Worm (Caenorhabditis elegans) whole organism, L4 larva: ENCODE results near the gene F46B6.2.

Experiments
- ZK546.5 ChIP-seq, 2 experiments: sonication (generic microtip); optimal IDR thresholded peaks; 2 replicates each; lab custom pipeline; 2017; ENCODE audit warnings: missing biosample characterization in 2 of 2, missing genetic modification characterization in 2 of 2
- aha-1 ChIP-seq: fragments of 150-350 bp; peaks from one replicate; lab custom pipeline; 2014; ENCODE audit warnings: missing biosample characterization, missing genetic modification characterization
- ama-1 ChIP-seq: fragments of 150-350 bp; optimal IDR thresholded peaks from 2 replicates; lab custom pipeline; 2014; ENCODE audit warnings: inconsistent platforms, mixed read lengths
- hlh-30 ChIP-seq: sonication (generic microtip); optimal IDR thresholded peaks from 2 replicates; lab custom pipeline; 2017; ENCODE audit warnings: antibody characterized with exemption, mild to moderate bottlenecking, missing genetic modification characterization, missing compliant biosample characterization; ENCODE audit not compliant: insufficient read depth
- lsy-2 ChIP-seq, 2 experiments: fragments of 150-350 bp in 1 of 2; sonication (generic microtip) in 1 of 2; optimal IDR thresholded peaks; 2 replicates each; lab custom pipeline; 2014 to 2017; ENCODE audit warnings: missing biosample characterization in 2 of 2, missing genetic modification characterization in 2 of 2
- mep-1 ChIP-seq: fragments of 150-350 bp; sonication (generic microtip); optimal IDR thresholded peaks from 3 replicates; lab custom pipeline; 2014; ENCODE audit warnings: missing biosample characterization, missing genetic modification characterization
- nhr-28 ChIP-seq: fragments of 150-350 bp; optimal IDR thresholded peaks from 2 replicates; lab custom pipeline; 2014; ENCODE audit warnings: missing biosample characterization, missing genetic modification characterization
- nhr-77 ChIP-seq: fragments of 150-350 bp; optimal IDR thresholded peaks from 2 replicates; lab custom pipeline; 2014; ENCODE audit warnings: missing biosample characterization, missing genetic modification characterization
- pha-4 ChIP-seq, 2 experiments: fragments of 150-350 bp in 1 of 2; fragments of 200-800 bp in 1 of 2; sonication (Bioruptor generic) in 1 of 2; IDR thresholded peaks in 1 of 2; optimal IDR thresholded peaks in 1 of 2; 2 replicates each; pipeline versions ENCODE4 v1.3.6 to Lab custom; 2014 to 2022; ENCODE audit warnings: missing genetic modification characterization in 2 of 2, missing genetic modification reagents in 2 of 2, missing biosample characterization in 1 of 2, missing compliant biosample characterization in 1 of 2
- unc-130 ChIP-seq: sonication (generic microtip); optimal IDR thresholded peaks from 2 replicates; lab custom pipeline; 2016; ENCODE audit warnings: missing genetic modification reagents, missing genetic modification characterization, missing compliant biosample characterization

- TF ChIP-seq nhr-77 (tag; lab: Kevin White, UChicago): no peak
- TF ChIP-seq lsy-2 (tag; optimal IDR thresholded peaks at IDR 0.05; lab: Kevin White, UChicago): no peak
- TF ChIP-seq nhr-28 (tag; lab: Kevin White, UChicago): no peak
- no peak for TF ChIP-seq ama-1 (lab: Kevin White, UChicago)
- no peak for TF ChIP-seq ZK546.5 (tag; optimal IDR thresholded peaks at IDR 0.05; lab: Kevin White, UChicago)
- TF ChIP-seq aha-1: no peak
- TF ChIP-seq mep-1 (tag; lab: Kevin White, UChicago): no peak
- TF ChIP-seq pha-4 (GFP tag; IDR thresholded peaks at IDR 0.05; lab: Robert Waterston, UW): no peak
- TF ChIP-seq pha-4 (tag; optimal IDR thresholded peaks at IDR 0.05; lab: Kevin White, UChicago): no peak
- TF ChIP-seq unc-130 (GFP tag; lab: Kevin White, UChicago): no peak
- no peak for TF ChIP-seq hlh-30
These were observed 22.9 kb downstream of the F46B6.2 start for ce11 chrV:9794997-9795396.
